Fruit fly (Drosophila melanogaster) S2 (cell line): ENCODE data around the gene disco-r.

ENCODE experiments used
- CG8478 ChIP-seq: fragments of >200 bp; optimal IDR thresholded peaks from 2 replicates; lab custom pipeline; 2018
- CTCF ChIP-seq, 2 experiments: fragments of >200 bp; optimal IDR thresholded peaks; 2 replicates each; lab custom pipeline; 2018

dm6 chrX:16100726-16101351 is 47.9 kb downstream of the disco-r start:
- TF ChIP-seq CG8478 (lab: Kevin White, UChicago) (no peak), CTCF (optimal IDR thresholded peaks at IDR 0.05; lab: Kevin White, UChicago) (no peak)
